Worm (Caenorhabditis elegans) whole organism, late embryonic: Measurements from ENCODE around the gene clc-17.

ENCODE experiments used
- F13H6.1 ChIP-seq: sonication (generic microtip); optimal IDR thresholded peaks from 2 replicates; lab custom pipeline; 2016; ENCODE audit warnings: missing genetic modification characterization, missing compliant biosample characterization
- ama-1 ChIP-seq: fragments of 150-350 bp; optimal IDR thresholded peaks from 2 replicates; lab custom pipeline; 2014
- ceh-2 ChIP-seq: sonication (generic microtip); optimal IDR thresholded peaks from 2 replicates; lab custom pipeline; 2016; ENCODE audit warnings: missing genotype, missing genetic modification characterization, missing compliant biosample characterization
- ceh-24 ChIP-seq: sonication (generic microtip); optimal IDR thresholded peaks from 2 replicates; lab custom pipeline; 2016; ENCODE audit warnings: mild to moderate bottlenecking, missing genetic modification characterization, missing compliant biosample characterization
- che-1 ChIP-seq: sonication (generic microtip); optimal IDR thresholded peaks from 2 replicates; lab custom pipeline; 2016; ENCODE audit warnings: mild to moderate bottlenecking, missing genetic modification characterization, missing compliant biosample characterization
- elt-2 ChIP-seq: sonication (generic microtip); optimal IDR thresholded peaks from 2 replicates; lab custom pipeline; 2016; ENCODE audit warnings: missing genetic modification reagents, missing genetic modification characterization, missing compliant biosample characterization
- fax-1 ChIP-seq: sonication (generic microtip); optimal IDR thresholded peaks from 2 replicates; lab custom pipeline; 2016; ENCODE audit warnings: missing genotype, missing genetic modification characterization, missing compliant biosample characterization
- fkh-10 ChIP-seq: fragments of 150-350 bp; optimal IDR thresholded peaks from 2 replicates; lab custom pipeline; 2014; ENCODE audit warnings: missing biosample characterization, missing genetic modification reagents, missing genetic modification characterization
- hlh-15 ChIP-seq: sonication (generic microtip); optimal IDR thresholded peaks from 2 replicates; lab custom pipeline; 2016; ENCODE audit warnings: missing genetic modification characterization, missing compliant biosample characterization
- mec-3 ChIP-seq: sonication (generic microtip); optimal IDR thresholded peaks from 2 replicates; lab custom pipeline; 2016; ENCODE audit warnings: borderline replicate concordance, missing genetic modification characterization, missing compliant biosample characterization
- pat-9 ChIP-seq: fragments of 200-800 bp; sonication (Bioruptor generic); optimal IDR thresholded peaks from 2 replicates; lab custom pipeline; 2018; ENCODE audit warnings: mild to moderate bottlenecking, missing genetic modification characterization, moderate library complexity, missing compliant biosample characterization
- pha-4 ChIP-seq: fragments of 150-350 bp; optimal IDR thresholded peaks from 2 replicates; lab custom pipeline; 2018; ENCODE audit warnings: missing biosample characterization, missing genetic modification reagents, missing genetic modification characterization
- syd-9 ChIP-seq: sonication (generic microtip); optimal IDR thresholded peaks from 2 replicates; lab custom pipeline; 2016; ENCODE audit warnings: mild to moderate bottlenecking, missing genetic modification characterization, moderate library complexity, missing compliant biosample characterization
- unc-86 ChIP-seq: sonication (generic microtip); optimal IDR thresholded peaks from 2 replicates; lab custom pipeline; 2016; ENCODE audit warnings: missing genetic modification characterization, missing compliant biosample characterization

- TF ChIP-seq pha-4 (tag; lab: Kevin White, UChicago) (no peak), elt-2 (tag; lab: Kevin White, UChicago) (no peak), ama-1 (lab: Kevin White, UChicago) (no peak), fkh-10 (GFP tag; lab: Kevin White, UChicago) (no peak), mec-3 (no peak), ceh-24 (tag; lab: Kevin White, UChicago) (no peak), unc-86 (tag; lab: Kevin White, UChicago) (no peak), che-1 (tag; lab: Kevin White, UChicago) (no peak), hlh-15 (tag; lab: Kevin White, UChicago) (no peak), pat-9 (no peak), syd-9 (tag; lab: Kevin White, UChicago) (no peak), F13H6.1 (no peak), fax-1 (no peak), ceh-2 (tag; lab: Kevin White, UChicago) (no peak)
Observed at ce11 chrX:11080170-11080728, 26.9 kb upstream of the clc-17 start, which contains the start of gene sulp-7.
